Worm (Caenorhabditis elegans): ENCODE results near the gene R05D8.7.

- TF ChIP-seq ceh-16 (tag; optimal IDR thresholded peaks at IDR 0.05) = no peak
- no peak for TF ChIP-seq fkh-2 (tag; optimal IDR thresholded peaks at IDR 0.05)
- no peak for TF ChIP-seq nhr-77 (tag; optimal IDR thresholded peaks at IDR 0.05)
- TF ChIP-seq nhr-67 (tag; optimal IDR thresholded peaks at IDR 0.05) = no peak
- TF ChIP-seq snpc-4 (tag; optimal IDR thresholded peaks at IDR 0.05) = no peak
Observed at ce11 chrV:2801955-2802354, 38.9 kb upstream of the R05D8.7 start.
